Fruit fly (Drosophila melanogaster) whole organism, embryonic: ENCODE results near the gene CG6254.

Source experiments
- B-H2 ChIP-seq: fragments of 200-800 bp; sonication (Bioruptor generic); optimal IDR thresholded peaks from 2 replicates; lab custom pipeline; 2018; ENCODE audit warnings: missing biosample characterization, mild to moderate bottlenecking, missing genetic modification characterization
- Bgb ChIP-seq: fragments of 200-800 bp; sonication (Bioruptor generic); IDR thresholded peaks from 2 replicates; pipeline ENCODE4 v1.3.6; 2022; ENCODE audit warnings: missing biosample characterization, missing genetic modification characterization; ENCODE audit not compliant: partially characterized antibody
- BtbVII ChIP-seq: fragments of 200-800 bp; sonication (Bioruptor generic); optimal IDR thresholded peaks from 3 replicates; lab custom pipeline; 2017; ENCODE audit warnings: missing biosample characterization, mild to moderate bottlenecking, missing genetic modification characterization
- Bteb2 ChIP-seq: fragments of 200-800 bp; sonication (Bioruptor generic); optimal IDR thresholded peaks from 2 replicates; lab custom pipeline; 2016; ENCODE audit warnings: missing biosample characterization, missing genetic modification characterization
- CG10543 ChIP-seq: fragments of 200-800 bp; sonication (Bioruptor generic); optimal IDR thresholded peaks from 3 replicates; lab custom pipeline; 2017; ENCODE audit warnings: missing biosample characterization, mild to moderate bottlenecking, missing genetic modification characterization, moderate library complexity
- CG11560 ChIP-seq: fragments of 200-800 bp; sonication (Bioruptor generic); IDR thresholded peaks from 3 replicates; pipeline ENCODE4 v1.3.6; 2022; ENCODE audit warnings: missing biosample characterization, missing genetic modification characterization
- CG12104 ChIP-seq: fragments of 200-800 bp; sonication (Bioruptor generic); optimal IDR thresholded peaks from 3 replicates; lab custom pipeline; 2016; ENCODE audit warnings: missing biosample characterization, missing genetic modification characterization
- CG13894 ChIP-seq: fragments of 200-800 bp; sonication (Bioruptor generic); optimal IDR thresholded peaks from 3 replicates; lab custom pipeline; 2018; ENCODE audit warnings: missing biosample characterization, mild to moderate bottlenecking, missing genetic modification characterization, moderate library complexity
- CG14710 ChIP-seq: fragments of 200-800 bp; sonication (Bioruptor generic); optimal IDR thresholded peaks from 3 replicates; lab custom pipeline; 2019; ENCODE audit warnings: missing biosample characterization, mild to moderate bottlenecking, missing genetic modification characterization, moderate library complexity
- CG18011 ChIP-seq: fragments of 200-800 bp; sonication (Bioruptor generic); optimal IDR thresholded peaks from 2 replicates; lab custom pipeline; 2017; ENCODE audit warnings: missing biosample characterization, missing genetic modification characterization, mild to moderate bottlenecking, moderate library complexity, missing genotype
- CG32532 ChIP-seq: fragments of 200-800 bp; sonication (Bioruptor generic); IDR thresholded peaks from 2 replicates; pipeline ENCODE4 v1.3.6; 2022; ENCODE audit warnings: missing biosample characterization, missing genetic modification characterization
- CG43689 ChIP-seq: fragments of 200-800 bp; sonication (Bioruptor generic); IDR thresholded peaks from 2 replicates; pipeline ENCODE4 v1.3.6; 2022; ENCODE audit warnings: missing biosample characterization, missing genetic modification characterization
- CG4424 ChIP-seq: fragments of 200-800 bp; sonication (Bioruptor generic); optimal IDR thresholded peaks from 3 replicates; lab custom pipeline; 2016; ENCODE audit warnings: missing biosample characterization, missing genetic modification characterization
- CG4617 ChIP-seq: fragments of 200-800 bp; sonication (Bioruptor generic); optimal IDR thresholded peaks from 3 replicates; lab custom pipeline; 2016; ENCODE audit warnings: missing biosample characterization, missing genetic modification characterization, borderline replicate concordance
- CG7556 ChIP-seq: fragments of 200-800 bp; sonication (Bioruptor generic); optimal IDR thresholded peaks from 2 replicates; lab custom pipeline; 2017; ENCODE audit warnings: missing biosample characterization, mild to moderate bottlenecking, missing genetic modification characterization
- CG8089 ChIP-seq: fragments of 200-800 bp; sonication (Bioruptor generic); optimal IDR thresholded peaks from 3 replicates; lab custom pipeline; 2016; ENCODE audit warnings: missing biosample characterization, missing genetic modification characterization
- CG8944 ChIP-seq: fragments of 200-800 bp; sonication (Bioruptor generic); optimal IDR thresholded peaks from 3 replicates; lab custom pipeline; 2016; ENCODE audit warnings: missing biosample characterization, missing genetic modification characterization
- CG9215 ChIP-seq: fragments of 200-800 bp; sonication (Bioruptor generic); IDR thresholded peaks from 2 replicates; pipeline ENCODE4 v1.3.6; 2022; ENCODE audit warnings: missing biosample characterization, missing genetic modification characterization
- CG9817 ChIP-seq: fragments of 200-800 bp; sonication (Bioruptor generic); optimal IDR thresholded peaks from 2 replicates; lab custom pipeline; 2018; ENCODE audit warnings: missing biosample characterization, mild to moderate bottlenecking, missing genetic modification characterization, moderate library complexity
- Chrac-16 ChIP-seq: fragments of 200-800 bp; sonication (Bioruptor generic); optimal IDR thresholded peaks from 3 replicates; lab custom pipeline; 2016; ENCODE audit warnings: missing biosample characterization, missing genetic modification characterization
- D19A ChIP-seq: fragments of 200-800 bp; optimal IDR thresholded peaks from 3 replicates; lab custom pipeline; 2019; ENCODE audit warnings: missing biosample characterization, mild to moderate bottlenecking, missing genetic modification characterization, moderate library complexity
- D19B ChIP-seq: fragments of 200-800 bp; sonication (Bioruptor generic); optimal IDR thresholded peaks from 2 replicates; lab custom pipeline; 2017; ENCODE audit warnings: missing biosample characterization, mild to moderate bottlenecking, missing genetic modification characterization
- Dip2 ChIP-seq: fragments of 200-800 bp; sonication (Bioruptor generic); IDR thresholded peaks from 2 replicates; pipeline ENCODE4 v1.3.6; 2022; ENCODE audit warnings: missing biosample characterization, missing genetic modification characterization
- Eip74EF ChIP-seq, 2 experiments: fragments of 200-800 bp in 1 of 2; fragments of >200 bp in 1 of 2; sonication (Bioruptor generic) in 1 of 2; optimal IDR thresholded peaks; 2 replicates each; lab custom pipeline; 2017 to 2019; ENCODE audit warnings: missing biosample characterization in 2 of 2, missing genetic modification characterization in 2 of 2, mild to moderate bottlenecking in 1 of 2, moderate library complexity in 1 of 2
- Hmr ChIP-seq: fragments of 200-800 bp; sonication (Bioruptor generic); optimal IDR thresholded peaks from 3 replicates; lab custom pipeline; 2017; ENCODE audit warnings: mild to moderate bottlenecking, missing biosample characterization, missing genetic modification reagents, missing genetic modification characterization
- Hr78 ChIP-seq, 2 experiments: fragments of 200-800 bp in 1 of 2; fragments of >200 bp in 1 of 2; sonication (Bioruptor generic) in 1 of 2; optimal IDR thresholded peaks; 2 replicates each; lab custom pipeline; 2017 to 2019; ENCODE audit warnings: missing biosample characterization in 2 of 2, missing genetic modification characterization in 2 of 2, mild to moderate bottlenecking in 1 of 2, moderate library complexity in 1 of 2
- Hsf ChIP-seq: fragments of 200-800 bp; sonication (Bioruptor generic); optimal IDR thresholded peaks from 3 replicates; lab custom pipeline; 2016; ENCODE audit warnings: missing biosample characterization, missing genetic modification characterization
- Jarid2 ChIP-seq: fragments of 200-800 bp; sonication (Bioruptor generic); optimal IDR thresholded peaks from 3 replicates; lab custom pipeline; 2017; ENCODE audit warnings: mild to moderate bottlenecking, missing biosample characterization, missing genetic modification reagents, missing genetic modification characterization
- Oaz ChIP-seq: fragments of 200-800 bp; sonication (Bioruptor generic); IDR thresholded peaks from 2 replicates; pipeline ENCODE4 v1.3.6; 2022; ENCODE audit warnings: missing biosample characterization, missing genetic modification characterization
- Rx ChIP-seq: fragments of 200-800 bp; sonication (Bioruptor generic); IDR thresholded peaks from 2 replicates; pipeline ENCODE4 v1.3.6; 2022; ENCODE audit warnings: missing biosample characterization, missing genetic modification characterization
- Ssrp ChIP-seq: fragments of 200-800 bp; sonication (Bioruptor generic); optimal IDR thresholded peaks from 2 replicates; lab custom pipeline; 2018; ENCODE audit warnings: missing biosample characterization, mild to moderate bottlenecking, missing genetic modification characterization, moderate library complexity
- Tbp ChIP-seq: fragments of >200 bp; optimal IDR thresholded peaks from 2 replicates; lab custom pipeline; 2018; ENCODE audit warnings: missing biosample characterization, missing genetic modification characterization
- ash1 ChIP-seq: fragments of 200-800 bp; sonication (Bioruptor generic); optimal IDR thresholded peaks from 2 replicates; lab custom pipeline; 2018; ENCODE audit warnings: missing biosample characterization, mild to moderate bottlenecking, missing genetic modification characterization
- cg ChIP-seq: fragments of 200-800 bp; sonication (Bioruptor generic); optimal IDR thresholded peaks from 3 replicates; lab custom pipeline; 2019; ENCODE audit warnings: missing biosample characterization, mild to moderate bottlenecking, missing genetic modification characterization, moderate library complexity
- gcm ChIP-seq: fragments of 200-800 bp; sonication (Bioruptor generic); optimal IDR thresholded peaks from 2 replicates; lab custom pipeline; 2019; ENCODE audit warnings: missing biosample characterization, mild to moderate bottlenecking, missing genetic modification characterization, moderate library complexity
- gcm2 ChIP-seq: fragments of 200-800 bp; sonication (Bioruptor generic); optimal IDR thresholded peaks from 2 replicates; lab custom pipeline; 2016; ENCODE audit warnings: missing biosample characterization, missing genetic modification characterization
- gsb ChIP-seq: fragments of 200-800 bp; sonication (Bioruptor generic); IDR thresholded peaks from 2 replicates; pipeline ENCODE4 v1.3.6; 2022; ENCODE audit warnings: missing biosample characterization, missing genetic modification characterization
- insv ChIP-seq, 2 experiments: fragments of 200-800 bp; sonication (Bioruptor generic); optimal IDR thresholded peaks; 3 replicates each; lab custom pipeline; 2016 to 2018; ENCODE audit warnings: missing biosample characterization in 2 of 2, missing genetic modification characterization in 2 of 2
- jigr1 ChIP-seq: fragments of 200-800 bp; sonication (Bioruptor generic); IDR thresholded peaks from 3 replicates; pipeline ENCODE4 v1.3.6; 2022; ENCODE audit warnings: missing biosample characterization, missing genetic modification characterization
- knrl ChIP-seq: fragments of 200-800 bp; sonication (Bioruptor generic); IDR thresholded peaks from 3 replicates; pipeline ENCODE4 v1.3.6; 2022; ENCODE audit warnings: missing biosample characterization, missing genetic modification characterization; ENCODE audit not compliant: partially characterized antibody
- lbe ChIP-seq: fragments of 200-800 bp; sonication (Bioruptor generic); optimal IDR thresholded peaks from 2 replicates; lab custom pipeline; 2016; ENCODE audit warnings: missing biosample characterization, mild to moderate bottlenecking, missing genetic modification characterization
- onecut ChIP-seq: fragments of 200-800 bp; sonication (Bioruptor generic); IDR thresholded peaks from 2 replicates; pipeline ENCODE4 v1.3.6; 2022; ENCODE audit warnings: missing biosample characterization, missing genetic modification characterization
- phol ChIP-seq: fragments of 200-800 bp; sonication (Bioruptor generic); optimal IDR thresholded peaks from 3 replicates; lab custom pipeline; 2018; ENCODE audit warnings: missing biosample characterization, mild to moderate bottlenecking, missing genetic modification characterization, moderate library complexity
- ranshi ChIP-seq: fragments of 200-800 bp; sonication (Bioruptor generic); IDR thresholded peaks from 2 replicates; pipeline ENCODE4 v1.3.6; 2022; ENCODE audit warnings: missing biosample characterization, missing genetic modification characterization
- schlank ChIP-seq: fragments of 200-800 bp; sonication (Bioruptor generic); optimal IDR thresholded peaks from 2 replicates; lab custom pipeline; 2018; ENCODE audit warnings: missing biosample characterization, mild to moderate bottlenecking, missing genetic modification characterization
- sim ChIP-seq: fragments of 200-800 bp; sonication (Bioruptor generic); IDR thresholded peaks from 2 replicates; pipeline ENCODE4 v1.3.6; 2022; ENCODE audit warnings: missing biosample characterization, missing genetic modification characterization
- slbo ChIP-seq: fragments of 200-800 bp; sonication (Bioruptor generic); IDR thresholded peaks from 2 replicates; pipeline ENCODE4 v1.3.6; 2022; ENCODE audit warnings: missing biosample characterization, missing genetic modification characterization
- toy ChIP-seq: fragments of 200-800 bp; sonication (Bioruptor generic); IDR thresholded peaks from 2 replicates; pipeline ENCODE4 v1.3.6; 2022; ENCODE audit warnings: missing biosample characterization, missing genetic modification characterization
- usp ChIP-seq: fragments of >200 bp; optimal IDR thresholded peaks from 2 replicates; lab custom pipeline; 2017; ENCODE audit warnings: missing biosample characterization, missing genetic modification characterization
- wek ChIP-seq: fragments of 200-800 bp; sonication (Bioruptor generic); optimal IDR thresholded peaks from 3 replicates; lab custom pipeline; 2018; ENCODE audit warnings: missing biosample characterization, mild to moderate bottlenecking, missing genetic modification characterization, moderate library complexity

CG6254 gene

DNA sequence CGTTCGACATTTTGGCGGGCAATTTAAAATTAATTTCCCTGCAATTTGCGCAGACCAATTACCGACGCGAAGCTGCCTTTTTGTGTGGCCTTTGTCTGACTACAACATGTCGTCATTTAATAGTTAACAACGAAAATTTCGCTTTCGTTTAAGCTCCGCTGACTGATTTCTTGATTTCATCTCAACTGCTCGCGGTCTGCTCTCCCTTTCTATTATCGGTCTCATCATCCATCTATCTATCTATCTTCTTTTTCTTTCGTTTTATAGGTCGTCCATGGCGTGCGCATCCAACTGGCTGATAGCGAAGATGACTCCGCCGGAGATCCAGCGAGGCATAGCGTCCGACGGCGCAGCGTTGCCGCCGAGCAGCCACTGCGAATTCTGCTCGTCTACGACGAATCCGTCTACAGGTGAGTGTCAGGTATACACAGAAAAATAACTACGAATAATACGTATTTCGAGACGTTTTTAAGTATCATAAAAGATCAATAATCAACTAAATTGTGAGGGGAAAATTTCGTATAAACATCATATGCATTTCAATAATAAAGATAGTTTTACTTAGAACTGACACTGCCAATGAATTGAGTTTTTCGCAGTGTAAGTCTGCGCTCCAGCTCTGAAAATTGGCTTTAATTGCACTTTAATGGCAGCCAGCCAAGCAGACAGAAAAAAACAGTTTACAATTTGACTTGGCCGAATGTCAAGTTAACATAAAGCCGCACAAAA, 7.0 kb downstream of the CG6254 start (continued):
- no peak for TF ChIP-seq B-H2 (GFP tag; lab: Kevin White, UChicago)
- no peak for TF ChIP-seq Rx (GFP tag; lab: Robert Waterston, UW)
- peak; percentile 34 for TF ChIP-seq phol (tag; lab: Kevin White, UChicago)
- TF ChIP-seq sim = no peak
- no peak for TF ChIP-seq knrl
- no peak for TF ChIP-seq insv (GFP tag; optimal IDR thresholded peaks at IDR 0.05; lab: Kevin White, UChicago)
- no peak for TF ChIP-seq CG4424 (GFP tag; lab: Kevin White, UChicago)
- TF ChIP-seq toy (GFP tag; lab: Robert Waterston, UW) = no peak
- TF ChIP-seq Hmr (GFP tag; lab: Kevin White, UChicago) = no peak
- TF ChIP-seq Hsf (GFP tag; lab: Kevin White, UChicago) = no peak
- no peak for TF ChIP-seq Eip74EF (GFP tag; optimal IDR thresholded peaks at IDR 0.05; lab: Kevin White, UChicago)
- no peak for TF ChIP-seq gsb
- TF ChIP-seq Bgb (GFP tag; lab: Robert Waterston, UW) = no peak
- TF ChIP-seq onecut (GFP tag; lab: Robert Waterston, UW) = no peak
- TF ChIP-seq CG8089 (GFP tag; lab: Kevin White, UChicago) = peak; percentile 16
- TF ChIP-seq Tbp (GFP tag; lab: Kevin White, UChicago) = no peak
- TF ChIP-seq CG13894 (tag; lab: Kevin White, UChicago) = no peak
- TF ChIP-seq usp (GFP tag; lab: Kevin White, UChicago) = no peak
- no peak for TF ChIP-seq ash1 (GFP tag; lab: Kevin White, UChicago)
- TF ChIP-seq CG32532 (GFP tag; lab: Robert Waterston, UW) = no peak
- TF ChIP-seq CG7556 (GFP tag; lab: Kevin White, UChicago) = no peak
- no peak for TF ChIP-seq Bteb2 (GFP tag; lab: Kevin White, UChicago)
- no peak for TF ChIP-seq wek (GFP tag; lab: Kevin White, UChicago)
- TF ChIP-seq Hr78 (GFP tag; optimal IDR thresholded peaks at IDR 0.05; lab: Kevin White, UChicago) = no peak
- no peak for TF ChIP-seq gcm2 (GFP tag; lab: Kevin White, UChicago)
- TF ChIP-seq lbe (GFP tag; lab: Kevin White, UChicago) = no peak
- TF ChIP-seq CG12104 = no peak
- TF ChIP-seq CG10543 (GFP tag; lab: Kevin White, UChicago) = no peak
- TF ChIP-seq Jarid2 (GFP tag; lab: Kevin White, UChicago) = no peak
- no peak for TF ChIP-seq D19A (tag; lab: Kevin White, UChicago)
- TF ChIP-seq gcm (GFP tag; lab: Kevin White, UChicago) = no peak
- no peak for TF ChIP-seq jigr1 (GFP tag; lab: Robert Waterston, UW)
- no peak for TF ChIP-seq CG14710 (tag; lab: Kevin White, UChicago)
- no peak for TF ChIP-seq schlank (tag; lab: Kevin White, UChicago)
- no peak for TF ChIP-seq cg (GFP tag; lab: Kevin White, UChicago)
- TF ChIP-seq CG4617 = no peak
- TF ChIP-seq D19B (GFP tag; lab: Kevin White, UChicago) = no peak
- TF ChIP-seq ranshi (GFP tag; lab: Robert Waterston, UW) = peak; percentile 37; the same call in 1 of the 2 replicates
- no peak for TF ChIP-seq CG9215 (GFP tag; lab: Robert Waterston, UW)
- 0 out of 2 replicates have a peak, but pooled peaks have one; percentile 23 for TF ChIP-seq CG43689
- no peak for TF ChIP-seq CG11560 (tag; lab: Robert Waterston, UW)
- TF ChIP-seq BtbVII = no peak
- no peak for TF ChIP-seq Ssrp (tag; lab: Kevin White, UChicago)
- TF ChIP-seq Dip2 (GFP tag; lab: Robert Waterston, UW) = no peak
- TF ChIP-seq CG18011 = no peak
- TF ChIP-seq Chrac-16 (GFP tag; lab: Kevin White, UChicago) = no peak
- TF ChIP-seq CG9817 = no peak
- TF ChIP-seq Oaz (GFP tag; lab: Robert Waterston, UW) = peak; percentile 23; the same call in 1 of the 2 replicates
- TF ChIP-seq slbo (GFP tag; lab: Robert Waterston, UW) = peak; percentile 27; the same call in 1 of the 2 replicates
- TF ChIP-seq CG8944 = no peak
